Worm (Caenorhabditis elegans) whole organism, midembryonic: ENCODE measurements around the gene T27E4.7.

ENCODE experiments used
- T22C8.4 ChIP-seq: fragments of 200-800 bp; sonication (Bioruptor generic); IDR thresholded peaks from 2 replicates; pipeline ENCODE4 v1.3.6; 2022; ENCODE audit warnings: missing genetic modification characterization, missing compliant biosample characterization
- cog-1 ChIP-seq: sonication (generic microtip); optimal IDR thresholded peaks from 2 replicates; lab custom pipeline; 2016; ENCODE audit warnings: missing genetic modification characterization, missing compliant biosample characterization
- flt-1 ChIP-seq: fragments of 200-800 bp; sonication (Bioruptor generic); IDR thresholded peaks from 2 replicates; pipeline ENCODE4 v1.3.6; 2022; ENCODE audit warnings: missing genetic modification characterization, missing compliant biosample characterization
- klf-2 ChIP-seq: fragments of 200-800 bp; sonication (Bioruptor generic); conservative IDR thresholded peaks from 2 replicates; pipeline ENCODE4 v1.3.6; 2022; ENCODE audit warnings: missing genetic modification reagents, missing genetic modification characterization, missing compliant biosample characterization
- ref-1 ChIP-seq: fragments of 200-800 bp; sonication (Bioruptor generic); conservative IDR thresholded peaks from 2 replicates; pipeline ENCODE4 v1.3.6; 2022; ENCODE audit warnings: missing genetic modification reagents, missing genetic modification characterization, missing compliant biosample characterization
- tab-1 ChIP-seq: fragments of 200-800 bp; sonication (Bioruptor generic); IDR thresholded peaks from 2 replicates; pipeline ENCODE4 v1.3.6; 2022; ENCODE audit warnings: missing genetic modification characterization, missing compliant biosample characterization
- ztf-23 ChIP-seq: fragments of 200-800 bp; sonication (Bioruptor generic); IDR thresholded peaks from 2 replicates; pipeline ENCODE4 v1.3.6; 2022; ENCODE audit warnings: missing genetic modification reagents, missing genetic modification characterization, missing compliant biosample characterization

- TF ChIP-seq flt-1 (GFP tag; lab: Robert Waterston, UW): no peak
- no peak for TF ChIP-seq T22C8.4
- TF ChIP-seq ref-1: no peak
- no peak for TF ChIP-seq klf-2 (GFP tag; lab: Robert Waterston, UW)
- no peak for TF ChIP-seq ztf-23
- TF ChIP-seq cog-1 (tag; lab: Kevin White, UChicago): no peak
- no peak for TF ChIP-seq tab-1 (GFP tag; lab: Robert Waterston, UW)
Measured at ce11 chrV:9109281-9109680, 33.2 kb upstream of the T27E4.7 start, which contains the start of gene pqn-31.
